Fruit fly (Drosophila melanogaster): Measurements from ENCODE around the gene CG3862.
A peak's percentile ranks its signal among the peaks of the same experiment; 100 is the strongest.

- TF ChIP-seq Eip78C (GFP tag) (peak; percentile 82), CG8319 (GFP tag; optimal IDR thresholded peaks at IDR 0.05) (no peak), OdsH (GFP tag; optimal IDR thresholded peaks at IDR 0.05) (peak; percentile 16), Hr4 (GFP tag; optimal IDR thresholded peaks at IDR 0.05) (peak; percentile 37), Sox102F (GFP tag; optimal IDR thresholded peaks at IDR 0.05) (peak; percentile 53), CG1621 (tag; optimal IDR thresholded peaks at IDR 0.05) (no peak), Eip75B (GFP tag; optimal IDR thresholded peaks at IDR 0.05) (no peak), CG6854 (GFP tag; optimal IDR thresholded peaks at IDR 0.05) (no peak), Lpt (GFP tag; optimal IDR thresholded peaks at IDR 0.05) (peak; percentile 25), topi (GFP tag; optimal IDR thresholded peaks at IDR 0.05) (peak; percentile 23)
Observed at dm6 chr2L:867899-868605, 42.4 kb upstream of the CG3862 start, which contains the start of gene aru.

Data from whole organism, prepupa.